Fruit fly (Drosophila melanogaster): Measurements from ENCODE around the gene Lasp.

Gene Lasp

DNA sequence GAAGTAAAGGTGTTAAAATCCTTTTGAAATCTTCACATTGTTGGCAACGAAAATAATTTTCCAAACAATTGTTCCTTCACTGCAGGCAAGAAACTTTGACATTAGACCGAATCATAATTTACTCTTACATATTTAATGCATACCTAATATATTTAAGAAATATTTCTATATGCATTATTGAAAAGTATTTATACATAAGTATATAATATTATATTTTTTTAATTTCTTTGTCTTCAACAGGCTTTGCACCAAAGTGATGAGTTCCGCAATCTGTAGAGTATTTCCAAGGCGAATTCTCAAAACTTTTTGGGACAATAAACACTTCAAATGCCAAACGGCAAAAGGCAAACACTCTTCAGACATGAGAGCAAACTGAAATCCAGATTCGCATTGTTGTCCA lies 14.4 kb downstream of the Lasp start:
- TF ChIP-seq noc (tag; optimal IDR thresholded peaks at IDR 0.05) = peak; percentile 51

DNA sequence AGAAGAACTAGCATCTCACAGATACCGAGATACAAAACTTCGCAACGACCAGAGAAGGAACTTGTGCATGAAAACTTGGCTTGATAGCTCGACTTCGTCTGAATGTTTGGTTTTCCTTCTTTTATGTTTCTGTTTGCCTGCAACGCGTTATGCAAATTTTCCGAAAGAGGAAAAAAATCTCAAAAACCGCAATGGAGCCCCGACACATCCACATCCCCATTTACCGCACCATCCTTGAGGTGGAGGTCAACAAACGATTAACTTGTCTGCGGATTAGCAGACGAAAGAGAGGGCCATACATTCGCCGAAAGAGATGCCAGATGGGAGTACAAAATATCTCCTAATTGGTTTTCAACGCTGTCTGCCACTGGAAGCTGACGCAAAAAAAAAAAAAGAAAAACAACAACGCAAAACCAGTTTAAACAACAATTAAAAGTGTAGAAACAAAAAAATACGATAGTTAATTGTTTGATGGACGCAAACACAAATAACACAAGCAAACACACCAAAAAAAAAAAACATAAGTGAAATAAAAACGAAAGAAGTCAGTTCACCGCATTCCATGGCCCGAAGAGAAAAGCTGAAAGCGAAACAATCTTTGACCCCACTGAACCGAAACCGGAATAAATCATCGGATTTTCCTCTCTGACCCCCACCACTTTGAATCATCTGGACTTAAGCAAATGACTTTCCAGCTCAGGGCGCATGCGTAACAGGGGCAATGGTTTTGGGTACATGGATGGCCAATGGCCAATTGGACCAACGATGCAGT lies 16.2 kb downstream of the Lasp start:
- TF ChIP-seq noc (tag; optimal IDR thresholded peaks at IDR 0.05) = peak; percentile 10

DNA sequence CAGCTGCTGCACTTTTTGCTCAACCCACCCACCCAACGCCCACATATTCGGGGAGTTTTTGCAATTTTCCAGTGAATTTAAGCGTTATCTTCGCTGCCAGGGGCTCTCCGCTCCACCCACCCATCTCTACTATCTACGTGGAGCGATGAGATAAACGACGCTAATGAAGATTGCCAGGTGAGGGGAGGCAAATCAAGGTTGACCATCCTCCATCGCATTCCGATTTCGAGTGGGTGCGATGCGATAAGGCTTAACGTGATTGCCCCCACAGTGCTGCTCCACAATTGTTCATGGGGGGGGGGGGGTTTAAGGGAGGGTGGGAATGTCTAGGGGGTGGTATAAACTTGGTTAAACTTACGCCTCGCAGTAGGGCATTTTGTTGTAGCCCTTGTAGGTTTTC lies 17.6 kb downstream of the Lasp start:
- peak; percentile 56 for TF ChIP-seq noc (tag; optimal IDR thresholded peaks at IDR 0.05)

DNA sequence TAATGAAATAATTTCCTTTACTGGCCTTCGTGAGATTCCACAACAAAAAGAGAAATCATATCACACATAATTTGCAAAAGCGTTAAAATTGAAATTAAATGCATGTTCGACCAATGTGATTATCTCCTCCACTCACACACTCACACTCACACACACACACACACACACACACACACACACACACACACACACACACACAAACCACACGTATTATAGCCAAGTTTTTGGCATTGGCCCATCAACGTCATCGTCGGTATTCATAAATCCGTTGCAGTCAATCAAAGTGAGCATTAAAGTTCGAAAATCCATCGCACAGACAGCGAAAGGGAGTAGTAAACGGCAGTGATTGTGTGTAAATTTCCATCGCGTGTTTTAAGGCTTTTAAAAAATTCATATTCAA lies 21.4 kb downstream of the Lasp start:
- TF ChIP-seq noc (tag; optimal IDR thresholded peaks at IDR 0.05) = no peak

DNA sequence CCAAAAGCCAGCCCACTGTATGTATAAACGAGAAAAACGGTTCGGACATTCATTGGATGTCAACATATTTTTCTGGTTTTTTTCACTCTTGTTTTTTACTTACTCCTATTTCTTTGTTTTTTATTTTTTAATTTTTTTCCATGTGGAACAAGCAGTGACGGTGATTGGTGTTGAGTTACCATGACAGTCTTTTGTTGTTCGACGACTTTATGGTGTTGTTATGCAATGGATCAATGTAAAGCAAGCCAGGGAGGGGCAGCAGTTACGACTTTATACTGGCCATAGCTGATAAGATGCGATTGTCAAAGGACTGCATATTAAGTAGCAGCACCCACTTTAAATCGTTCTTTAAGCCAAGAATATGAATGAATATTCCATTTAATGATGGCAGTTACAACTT lies 22.0 kb downstream of the Lasp start:
- no peak for TF ChIP-seq noc (tag; optimal IDR thresholded peaks at IDR 0.05)

DNA sequence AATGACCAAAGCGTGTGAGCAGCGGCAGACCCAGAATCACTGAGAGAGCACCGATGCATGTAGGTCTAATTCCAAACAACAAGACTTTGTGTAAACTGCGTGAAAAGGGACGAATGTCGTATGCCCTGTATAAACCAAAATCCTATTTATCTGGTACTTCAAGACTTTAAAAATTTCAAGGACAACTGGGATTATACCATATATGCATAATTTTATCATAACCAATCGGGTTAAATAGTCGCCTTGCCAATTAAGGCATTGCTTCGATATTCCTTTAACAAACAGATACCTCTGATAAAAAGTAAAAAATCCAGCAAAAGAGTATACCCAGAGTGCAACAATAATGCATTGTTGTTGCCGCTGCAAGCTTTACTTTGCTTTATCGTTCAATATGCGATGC lies 28.5 kb downstream of the Lasp start:
- TF ChIP-seq noc (tag; optimal IDR thresholded peaks at IDR 0.05) = no peak

DNA sequence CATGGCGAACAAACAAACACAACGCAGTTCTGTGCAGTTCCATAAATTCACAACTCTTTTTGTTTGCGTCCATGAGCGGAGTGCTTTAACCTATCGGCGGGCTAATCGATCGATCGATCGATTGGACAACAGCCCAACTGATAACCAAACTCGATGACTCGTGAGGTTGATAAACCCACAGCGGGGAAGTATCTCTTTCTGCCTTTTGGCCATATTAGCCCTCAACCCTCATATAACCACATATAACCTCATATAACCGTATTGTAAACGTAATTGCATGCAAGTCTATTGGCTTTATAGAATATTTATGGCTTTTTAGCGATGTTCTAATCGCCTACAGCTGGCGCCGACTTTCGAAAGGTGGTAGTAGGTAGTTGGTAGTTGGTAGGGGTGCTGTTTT lies 29.1 kb downstream of the Lasp start:
- no peak for TF ChIP-seq noc (tag; optimal IDR thresholded peaks at IDR 0.05)

DNA sequence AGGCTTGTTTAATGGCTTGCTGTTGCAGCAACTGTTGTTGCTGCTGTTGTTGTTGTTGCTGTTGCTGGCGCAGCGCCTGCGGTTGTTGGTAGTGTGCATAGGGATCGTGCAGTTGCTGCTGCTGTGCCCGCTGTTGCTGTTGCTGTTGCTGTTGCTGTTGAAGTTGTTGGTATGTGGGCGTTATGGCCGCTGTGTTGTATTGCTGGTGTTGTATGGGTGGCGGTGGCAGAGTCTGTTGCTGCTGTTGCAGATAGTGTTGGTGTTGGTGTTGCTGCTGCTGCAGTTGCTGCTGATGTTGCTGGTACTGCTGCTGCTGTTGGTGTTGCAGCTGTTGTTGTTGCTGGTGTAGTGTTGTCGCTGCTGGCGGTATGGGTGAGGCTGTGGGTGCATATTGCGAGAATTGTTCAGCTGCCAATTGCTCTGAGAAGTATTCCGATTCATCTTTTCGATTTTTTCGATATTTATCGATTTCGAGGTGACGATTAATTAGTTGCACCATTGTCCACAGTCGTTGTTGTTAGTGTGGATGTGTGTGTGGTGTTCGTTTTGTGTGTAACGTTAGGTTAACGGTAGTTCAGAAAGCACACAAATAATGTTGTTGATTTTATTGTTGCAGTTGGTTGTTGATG lies 31.9 kb downstream of the Lasp start:
- no peak for TF ChIP-seq noc (tag; optimal IDR thresholded peaks at IDR 0.05)

DNA sequence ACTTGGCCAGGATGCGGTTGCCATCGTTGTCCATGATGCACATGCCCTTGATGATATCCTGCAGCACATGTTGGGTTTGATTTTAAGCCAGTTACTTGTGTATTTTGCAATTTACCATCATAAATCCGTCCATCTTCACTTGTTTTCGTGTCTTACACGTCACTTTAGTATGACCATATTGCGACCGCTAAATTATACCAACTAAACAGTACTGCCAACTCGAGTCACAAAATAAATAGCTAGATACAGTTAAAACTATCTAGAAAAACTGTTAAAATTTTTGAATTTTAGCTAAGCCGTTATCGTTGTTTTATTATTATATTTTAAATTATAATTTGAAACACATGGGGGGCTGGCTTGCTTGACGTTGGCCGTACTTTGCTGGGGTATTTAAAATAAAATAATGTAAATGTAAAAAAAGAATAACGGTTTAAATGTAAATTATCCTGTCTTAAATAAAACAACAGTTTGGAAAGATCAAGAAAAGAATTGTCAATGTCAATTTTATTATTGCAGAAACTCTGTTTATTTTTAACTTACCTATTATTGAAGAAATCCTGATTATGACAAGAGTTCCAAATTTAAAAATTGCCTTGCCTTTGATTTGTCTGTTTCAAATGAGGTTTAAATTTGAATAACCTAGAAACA lies 38.0 kb downstream of the Lasp start, which contains the start of the genes zetaCOP and CG13032:
Gene zetaCOP, minus strand, starts transcription at position 189 of the 648 bp plus-strand sequence.
Gene CG13032, plus strand, starts transcription at position 598 of the 648 bp plus-strand sequence.
- TF ChIP-seq noc (tag; optimal IDR thresholded peaks at IDR 0.05) = no peak

DNA sequence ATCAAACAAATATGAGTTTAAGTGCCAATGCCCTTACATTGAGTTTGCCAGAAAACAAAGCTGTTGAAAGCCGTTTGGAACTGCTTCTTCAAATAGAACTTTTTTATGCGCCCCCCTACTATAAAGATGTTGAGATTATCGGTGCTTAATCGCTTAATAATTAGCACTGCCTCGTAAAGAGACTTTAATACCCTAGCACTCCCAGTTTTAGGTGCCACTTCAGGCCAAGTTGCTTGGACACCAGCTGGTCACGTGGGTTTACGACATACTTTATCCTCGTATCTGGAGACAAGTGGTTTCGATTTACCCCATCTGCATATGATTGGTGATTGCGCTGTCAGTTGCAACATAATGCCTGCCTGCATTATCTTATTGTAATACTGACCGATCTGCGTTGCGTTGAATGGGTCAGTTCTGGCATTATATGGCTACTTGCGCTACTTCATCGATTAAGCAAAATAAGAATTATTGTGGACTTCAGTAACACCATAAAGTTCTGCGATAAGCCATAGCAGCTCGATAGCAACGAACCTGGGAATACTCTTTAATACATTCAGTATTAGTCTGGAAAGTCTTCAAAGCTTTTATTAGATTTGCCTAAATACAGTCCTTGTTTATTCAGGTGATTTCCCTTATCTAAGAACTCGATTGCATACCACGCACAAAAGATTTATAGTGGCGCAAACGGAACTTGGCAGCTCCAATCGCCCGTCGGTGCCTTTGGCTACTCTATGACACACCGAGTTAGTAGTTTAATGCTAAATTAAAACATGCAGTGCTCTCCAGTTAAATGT lies 40.4 kb downstream of the Lasp start:
- TF ChIP-seq noc (tag; optimal IDR thresholded peaks at IDR 0.05) = peak; percentile 63

DNA sequence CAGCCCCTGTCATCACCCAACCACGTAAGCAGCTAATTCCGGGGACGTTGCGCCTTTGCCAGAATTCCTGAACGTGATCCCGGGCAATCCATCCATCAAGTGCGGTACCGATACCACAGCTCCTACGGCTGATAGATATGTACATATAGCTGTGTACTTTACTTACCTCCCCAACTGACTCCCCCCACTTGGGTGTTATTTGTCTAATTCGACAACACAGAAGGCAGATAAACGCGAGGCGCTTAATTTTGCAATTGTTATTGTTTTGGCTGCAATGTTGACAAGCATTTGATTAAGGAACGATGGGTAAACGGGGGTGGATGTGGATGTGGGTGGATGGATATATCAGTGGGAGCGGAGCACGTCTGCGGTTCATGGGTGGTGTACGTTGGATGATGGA lies 41.3 kb downstream of the Lasp start:
- peak; percentile 51 for TF ChIP-seq noc (tag; optimal IDR thresholded peaks at IDR 0.05)

DNA sequence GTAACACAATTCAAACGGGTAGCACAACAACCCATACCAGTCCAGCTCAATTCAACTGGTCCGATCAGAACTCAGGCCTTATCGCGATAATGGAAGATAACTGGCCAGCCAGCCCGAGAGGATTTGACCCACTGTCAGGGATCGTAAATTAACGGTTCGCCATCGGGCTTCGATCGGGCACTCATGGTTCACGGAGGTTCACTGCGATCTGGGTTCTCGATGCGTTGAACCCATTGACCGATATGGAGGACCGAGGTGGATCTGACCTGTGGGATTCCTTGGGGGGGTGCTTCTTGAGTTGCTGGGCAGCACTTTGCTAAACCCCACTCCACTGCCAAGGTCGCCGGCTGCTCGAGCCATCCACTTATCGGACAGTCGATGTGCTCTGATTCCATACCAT lies 42.7 kb downstream of the Lasp start:
- no peak for TF ChIP-seq noc (tag; optimal IDR thresholded peaks at IDR 0.05)

DNA sequence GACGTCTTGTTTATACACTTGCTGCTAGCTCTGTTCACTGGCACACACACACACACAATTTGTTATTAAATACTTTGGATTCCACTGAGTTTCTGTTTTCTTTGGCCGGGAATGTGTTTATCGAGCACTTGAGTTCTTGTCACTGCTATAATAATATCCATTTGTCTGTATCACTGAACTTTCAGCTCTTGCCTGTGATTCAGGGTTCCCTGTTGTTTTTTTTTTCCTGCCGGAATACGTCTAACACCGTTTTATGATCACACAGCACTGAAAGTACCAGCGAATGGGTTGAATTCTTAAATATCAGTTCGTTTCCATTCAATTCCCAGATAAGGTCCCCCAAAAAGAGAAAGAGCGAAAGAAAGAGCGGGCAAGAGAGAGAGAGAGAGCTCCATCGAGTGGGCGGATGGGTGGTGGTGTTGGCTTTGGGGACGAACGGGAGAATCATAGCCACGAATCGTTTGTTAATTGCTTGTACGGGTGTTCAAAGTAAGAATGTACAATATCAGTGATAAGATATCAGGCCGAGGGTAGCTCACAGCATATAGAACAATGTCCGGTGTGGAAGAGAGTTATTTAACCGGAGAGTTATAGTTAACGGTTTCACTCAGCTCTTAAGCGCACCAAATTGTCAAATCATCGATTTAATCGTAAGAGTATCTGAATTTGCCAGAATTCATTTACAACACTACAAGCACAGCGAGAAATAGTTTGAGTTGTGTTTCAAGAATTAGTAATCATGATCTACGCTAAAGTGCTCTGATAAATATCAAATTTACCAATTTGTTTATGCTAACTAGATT lies 43.6 kb downstream of the Lasp start, which contains the start of gene Galphaf:
Gene Galphaf, minus strand, starts transcription at position 272 of the 803 bp plus-strand sequence.
- peak; percentile 63 for TF ChIP-seq noc (tag; optimal IDR thresholded peaks at IDR 0.05)

DNA sequence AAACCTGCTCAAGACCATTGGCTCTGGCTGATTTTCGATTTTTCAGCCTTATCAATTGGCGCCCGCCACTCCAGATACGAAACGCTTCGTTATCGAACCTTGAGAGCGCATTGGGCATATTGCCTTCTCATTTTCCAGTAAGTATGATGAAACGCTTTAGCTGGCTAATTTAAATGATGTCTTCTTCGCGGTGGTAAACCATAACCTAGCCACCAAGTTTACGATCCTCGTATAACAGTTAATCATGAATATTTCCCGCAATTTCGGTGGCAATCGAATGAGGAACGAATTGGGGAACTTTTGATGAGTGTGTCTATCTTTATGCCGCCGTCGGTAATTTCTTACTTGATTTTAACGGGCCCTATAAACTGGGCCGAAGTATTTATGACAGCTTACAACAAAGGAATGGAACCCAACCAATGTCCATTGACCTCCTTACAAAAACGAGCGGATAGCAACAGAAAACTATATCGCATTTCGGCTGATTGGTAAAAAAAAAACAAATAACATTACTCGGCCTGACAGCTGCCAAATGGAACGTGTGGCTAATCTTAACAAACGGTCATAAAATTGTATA lies 45.0 kb downstream of the Lasp start:
- TF ChIP-seq noc (tag; optimal IDR thresholded peaks at IDR 0.05) = no peak

Measured in whole organism, larva.